Fruit fly (Drosophila melanogaster): Measurements from ENCODE around the gene CG4174.

CG4174 gene

dm6 chr3L:18609320-18609719 lies 8.4 kb downstream of the CG4174 start, which contains the start of gene CG32201:
Gene CG32201 (plus strand): TSS chr3L:18609620.
- no peak for TF ChIP-seq Sry-δ (GFP tag; optimal IDR thresholded peaks at IDR 0.05)
- no peak for TF ChIP-seq CG15601 (tag; optimal IDR thresholded peaks at IDR 0.05)
- TF ChIP-seq trem (tag; optimal IDR thresholded peaks at IDR 0.05), result no peak
- no peak for TF ChIP-seq ap (GFP tag; IDR thresholded peaks at IDR 0.05)
- no peak for TF ChIP-seq Hand (GFP tag; optimal IDR thresholded peaks at IDR 0.05)
- TF ChIP-seq lmd (GFP tag; IDR thresholded peaks at IDR 0.05), result no peak
- TF ChIP-seq fd3F (GFP tag; optimal IDR thresholded peaks at IDR 0.05), result no peak
- no peak for TF ChIP-seq slp2 (GFP tag; optimal IDR thresholded peaks at IDR 0.05)

dm6 chr3L:18607162-18607561 lies 10.6 kb downstream of the CG4174 start, which contains the start of gene CG18231:
Gene CG18231 (plus strand): TSS chr3L:18607462.
- TF ChIP-seq CG43689 (GFP tag; IDR thresholded peaks at IDR 0.05) (no peak), Ada2b (GFP tag; IDR thresholded peaks at IDR 0.05) (no peak), CG11247 (GFP tag; IDR thresholded peaks at IDR 0.05) (no peak), az2 (GFP tag; optimal IDR thresholded peaks at IDR 0.05) (no peak), CG11560 (tag; IDR thresholded peaks at IDR 0.05) (no peak), pan (optimal IDR thresholded peaks at IDR 0.05) (no peak), pan (GFP tag; optimal IDR thresholded peaks at IDR 0.05 in 1 of 2, IDR thresholded peaks at IDR 0.05 in 1 of 2) (no peak), CG9797 (GFP tag; optimal IDR thresholded peaks at IDR 0.05) (no peak), otp (GFP tag; IDR thresholded peaks at IDR 0.05) (no peak), ase (GFP tag; IDR thresholded peaks at IDR 0.05) (no peak)

- TF ChIP-seq Adf1 (GFP tag; IDR thresholded peaks at IDR 0.05) (no peak), sisA (GFP tag; IDR thresholded peaks at IDR 0.05) (no peak), stwl (tag; optimal IDR thresholded peaks at IDR 0.05) (no peak), Xbp1 (GFP tag; optimal IDR thresholded peaks at IDR 0.05) (no peak), CG10321 (GFP tag; IDR thresholded peaks at IDR 0.05) (no peak)
These were observed 12.6 kb downstream of the CG4174 start, which contains the start of gene CG18233 for dm6 chr3L:18605172-18605571. Gene CG18233 (plus strand): TSS chr3L:18605472.

- TF ChIP-seq luna (GFP tag; optimal IDR thresholded peaks at IDR 0.05) (no peak), lmd (GFP tag; IDR thresholded peaks at IDR 0.05) (no peak)
These were observed 14.6 kb downstream of the CG4174 start, which contains the start of gene CG18234 for dm6 chr3L:18603125-18603524. Gene CG18234 (plus strand): TSS chr3L:18603425.

- no peak for TF ChIP-seq bab2 (GFP tag; optimal IDR thresholded peaks at IDR 0.05)
- no peak for TF ChIP-seq twi (tag; optimal IDR thresholded peaks at IDR 0.05)
- no peak for TF ChIP-seq Dref (GFP tag; IDR thresholded peaks at IDR 0.05)
- peak; percentile 15 for TF ChIP-seq cad (GFP tag; optimal IDR thresholded peaks at IDR 0.05)
- peak; percentile 7 for TF ChIP-seq CG15479 (GFP tag; optimal IDR thresholded peaks at IDR 0.05)
- peak; percentile 80 for TF ChIP-seq CG7271 (tag; optimal IDR thresholded peaks at IDR 0.05)
- no peak for TF ChIP-seq CG6683 (GFP tag; optimal IDR thresholded peaks at IDR 0.05)
These were observed 24.1 kb downstream of the CG4174 start, which contains the start of gene term for dm6 chr3L:18593671-18594070. Gene term (minus strand): TSS chr3L:18593771.

- TF ChIP-seq zen (tag; optimal IDR thresholded peaks at IDR 0.05) (peak; percentile 50), ash1 (GFP tag; optimal IDR thresholded peaks at IDR 0.05) (no peak), CG7271 (tag; optimal IDR thresholded peaks at IDR 0.05) (no peak), CG4730 (GFP tag; IDR thresholded peaks at IDR 0.05) (no peak), Rx (GFP tag; IDR thresholded peaks at IDR 0.05) (no peak), ro (GFP tag; IDR thresholded peaks at IDR 0.05) (no peak), cad (GFP tag; optimal IDR thresholded peaks at IDR 0.05) (peak; percentile 53), Adf1 (GFP tag; IDR thresholded peaks at IDR 0.05) (no peak), h (optimal IDR thresholded peaks at IDR 0.05) (no peak), CG5180 (GFP tag; optimal IDR thresholded peaks at IDR 0.05) (no peak), Doc2 (GFP tag; IDR thresholded peaks at IDR 0.05) (no peak), HHEX (GFP tag; optimal IDR thresholded peaks at IDR 0.05) (no peak), scrt (GFP tag; optimal IDR thresholded peaks at IDR 0.05) (no peak)
These were observed 29.4 kb downstream of the CG4174 start, which contains the start of gene CG7271 for dm6 chr3L:18588387-18588786. Gene CG7271 (plus strand): TSS chr3L:18588759.

Measured in whole organism, embryonic.